Fruit fly (Drosophila melanogaster): ENCODE results near the gene CG9586.

DNA sequence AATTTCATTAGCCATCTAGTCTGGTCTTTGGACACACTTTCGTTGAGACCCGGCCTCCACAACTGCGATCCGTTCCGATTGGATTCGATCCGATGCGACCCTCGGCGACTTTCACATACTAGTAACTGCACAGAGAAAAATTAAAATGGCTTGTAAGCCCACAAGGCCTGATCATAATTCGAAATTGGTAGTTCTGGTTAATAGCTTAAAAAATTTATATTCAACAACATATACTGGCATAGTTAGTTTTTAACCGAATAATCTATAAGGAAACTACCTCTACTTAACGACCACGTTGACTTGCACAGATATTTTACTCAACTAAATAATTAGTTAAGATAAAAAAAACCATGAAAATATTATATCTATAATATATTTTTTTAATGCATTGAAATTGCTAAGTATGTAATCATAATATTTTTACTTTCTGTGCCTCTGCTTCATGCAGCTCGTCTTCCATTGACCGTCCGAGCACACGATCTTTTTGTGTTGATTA, 25.3 kb downstream of the CG9586 start:
- TF ChIP-seq Dll (optimal IDR thresholded peaks at IDR 0.05) (no peak), usp (GFP tag; optimal IDR thresholded peaks at IDR 0.05) (no peak), CG8478 (optimal IDR thresholded peaks at IDR 0.05) (no peak)
